Worm (Caenorhabditis elegans): ENCODE data around the gene gldi-8.

- peak; percentile 75 for TF ChIP-seq elt-2 (tag; optimal IDR thresholded peaks at IDR 0.05)
- TF ChIP-seq lir-3 (tag; optimal IDR thresholded peaks at IDR 0.05; ENCODE audit: poor library complexity) = no peak
- TF ChIP-seq unc-62 (GFP tag; optimal IDR thresholded peaks at IDR 0.05) = no peak
- peak; percentile 2 for TF ChIP-seq ceh-90 (tag; optimal IDR thresholded peaks at IDR 0.05)
- TF ChIP-seq tbx-2 (tag; optimal IDR thresholded peaks at IDR 0.05) = peak; percentile 41
- peak in 1 of 3 experiments; percentile 36 for TF ChIP-seq ceh-82 (tag; optimal IDR thresholded peaks at IDR 0.05)
- TF ChIP-seq rnt-1 (tag; optimal IDR thresholded peaks at IDR 0.05) = peak; percentile 42
- TF ChIP-seq skn-1 (tag; optimal IDR thresholded peaks at IDR 0.05) = peak; percentile 73
- TF ChIP-seq nhr-11 (tag; optimal IDR thresholded peaks at IDR 0.05) = no peak
These were observed 15.3 kb upstream of the gldi-8 start for ce11 chrIII:12614669-12615451.

Measured in whole organism, L1 larva.